Worm (Caenorhabditis elegans): ENCODE data around the gene srz-16.
A peak's percentile ranks its signal among the peaks of the same experiment; 100 is the strongest.

srz-16 gene

DNA sequence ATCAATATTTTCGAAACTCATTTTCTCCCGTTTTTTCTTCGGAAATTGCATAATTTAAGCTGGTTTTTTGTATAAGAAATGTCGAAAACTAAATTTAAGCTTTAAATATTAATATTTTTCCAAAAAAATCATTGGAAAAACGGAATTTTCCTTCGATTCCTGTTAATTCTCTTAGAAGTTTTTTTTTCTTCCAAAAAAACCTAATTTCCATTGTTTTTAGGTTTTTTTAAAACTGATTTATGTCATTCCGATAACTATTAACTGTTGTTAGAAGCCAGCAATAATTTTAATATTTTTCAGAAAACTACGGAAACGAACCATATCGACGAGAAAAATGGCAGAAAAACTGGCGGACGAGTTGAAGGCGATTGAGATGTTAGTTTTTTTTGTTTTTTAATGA lies 14.8 kb upstream of the srz-16 start, which contains the start of gene fbxa-114:
fbxa-114 (plus strand) TSS at position 301 of the 400 bp plus-strand sequence.
- no peak for TF ChIP-seq flh-1 (GFP tag; optimal IDR thresholded peaks at IDR 0.05)
- peak; percentile 6 for TF ChIP-seq lsy-2 (tag; optimal IDR thresholded peaks at IDR 0.05)

DNA sequence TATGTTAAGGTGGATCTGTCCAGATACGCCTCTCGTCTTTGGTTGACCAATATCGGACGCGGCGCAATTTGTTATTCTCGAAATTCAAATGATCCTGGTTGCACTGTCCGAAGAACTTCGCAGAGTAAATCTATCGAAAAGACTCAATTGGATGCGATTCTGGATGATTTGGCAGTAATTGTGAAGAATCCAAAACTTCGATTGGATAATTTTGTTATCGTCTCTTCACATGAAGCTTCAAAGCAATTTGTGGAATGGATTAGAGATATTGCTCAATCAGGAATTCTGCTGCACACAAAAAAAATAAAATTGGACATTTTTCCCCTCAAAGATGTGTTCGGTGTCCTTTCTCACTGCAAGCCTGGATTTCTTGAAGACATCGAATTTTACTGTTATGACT lies 13.2 kb upstream of the srz-16 start:
- TF ChIP-seq sem-2 (GFP tag; optimal IDR thresholded peaks at IDR 0.05) = no peak
- no peak for TF ChIP-seq nhr-2 (tag; optimal IDR thresholded peaks at IDR 0.05)
- no peak for TF ChIP-seq ham-2 (GFP tag; optimal IDR thresholded peaks at IDR 0.05)
- TF ChIP-seq cnd-1 (tag; optimal IDR thresholded peaks at IDR 0.05) = no peak
- no peak for TF ChIP-seq mab-5 (tag; optimal IDR thresholded peaks at IDR 0.05)

- no peak for TF ChIP-seq mab-5 (tag; optimal IDR thresholded peaks at IDR 0.05)
- TF ChIP-seq sptf-1 (tag; optimal IDR thresholded peaks at IDR 0.05) = no peak
- TF ChIP-seq mls-2 (tag; optimal IDR thresholded peaks at IDR 0.05) = no peak
Measured at ce11 chrV:20198954-20199353, 12.5 kb upstream of the srz-16 start, which contains the start of gene fog-2. Gene fog-2, plus strand, starts transcription at chrV:20199254.

- TF ChIP-seq M03D4.4 (tag; optimal IDR thresholded peaks at IDR 0.05) (no peak), sem-2 (GFP tag; optimal IDR thresholded peaks at IDR 0.05) (no peak), ces-1 (GFP tag; optimal IDR thresholded peaks at IDR 0.05) (no peak), ham-2 (GFP tag; optimal IDR thresholded peaks at IDR 0.05) (no peak), ceh-83 (GFP tag; optimal IDR thresholded peaks at IDR 0.05) (no peak), flh-1 (GFP tag; optimal IDR thresholded peaks at IDR 0.05) (no peak), tbx-8 (GFP tag; optimal IDR thresholded peaks at IDR 0.05) (no peak), mls-2 (tag; optimal IDR thresholded peaks at IDR 0.05) (no peak), unc-39 (tag; optimal IDR thresholded peaks at IDR 0.05) (no peak), nhr-2 (tag; optimal IDR thresholded peaks at IDR 0.05) (no peak), lin-32 (GFP tag; optimal IDR thresholded peaks at IDR 0.05) (no peak), unc-120 (tag; optimal IDR thresholded peaks at IDR 0.05; ENCODE audit: poor library complexity, severe bottlenecking) (no peak), nhr-28 (tag; optimal IDR thresholded peaks at IDR 0.05) (no peak), bed-3 (GFP tag; optimal IDR thresholded peaks at IDR 0.05) (no peak)
Measured at ce11 chrV:20196671-20197070, 10.2 kb upstream of the srz-16 start, which contains the start of gene ftr-1. Gene ftr-1, plus strand, starts transcription at chrV:20196971.

DNA sequence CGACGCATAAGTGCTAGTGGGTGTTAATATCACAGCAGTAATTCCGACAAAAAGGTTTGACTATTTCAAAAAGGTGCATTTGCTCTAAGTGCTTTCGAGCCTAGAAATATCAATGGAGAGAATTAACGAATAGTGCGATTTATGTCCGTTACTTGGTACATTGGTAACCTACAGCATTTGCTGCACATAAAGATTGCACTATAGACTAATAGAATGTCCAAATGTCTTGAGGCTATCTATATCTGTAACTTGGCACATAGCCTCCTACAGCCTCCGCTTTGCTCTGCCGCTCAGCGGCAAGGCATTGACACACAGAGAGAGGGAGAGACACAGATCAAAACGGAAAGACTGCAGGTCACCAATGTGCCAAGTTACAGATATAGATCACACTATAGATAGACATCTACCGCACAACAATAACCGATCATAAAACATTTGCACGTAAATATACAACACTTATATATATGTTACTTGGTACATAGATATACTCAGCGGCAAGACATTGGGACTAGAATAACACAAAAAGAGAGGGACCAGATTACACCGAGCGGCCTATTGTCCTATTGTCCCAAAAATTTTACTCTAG lies 9.1 kb upstream of the srz-16 start, which contains the start of the genes srh-217 and Y113G7B.28:
srh-217 (minus strand) TSS at position 101 of the 586 bp plus-strand sequence.
Y113G7B.28 (plus strand) TSS at position 536 of the 586 bp plus-strand sequence.
- TF ChIP-seq ceh-43 (GFP tag; optimal IDR thresholded peaks at IDR 0.05) (no peak), mep-1 (tag; optimal IDR thresholded peaks at IDR 0.05) (no peak), sptf-1 (tag; optimal IDR thresholded peaks at IDR 0.05) (no peak), elt-1 (tag; optimal IDR thresholded peaks at IDR 0.05; ENCODE audit: borderline replicate concordance, insufficient read depth) (peak; percentile 14)

DNA sequence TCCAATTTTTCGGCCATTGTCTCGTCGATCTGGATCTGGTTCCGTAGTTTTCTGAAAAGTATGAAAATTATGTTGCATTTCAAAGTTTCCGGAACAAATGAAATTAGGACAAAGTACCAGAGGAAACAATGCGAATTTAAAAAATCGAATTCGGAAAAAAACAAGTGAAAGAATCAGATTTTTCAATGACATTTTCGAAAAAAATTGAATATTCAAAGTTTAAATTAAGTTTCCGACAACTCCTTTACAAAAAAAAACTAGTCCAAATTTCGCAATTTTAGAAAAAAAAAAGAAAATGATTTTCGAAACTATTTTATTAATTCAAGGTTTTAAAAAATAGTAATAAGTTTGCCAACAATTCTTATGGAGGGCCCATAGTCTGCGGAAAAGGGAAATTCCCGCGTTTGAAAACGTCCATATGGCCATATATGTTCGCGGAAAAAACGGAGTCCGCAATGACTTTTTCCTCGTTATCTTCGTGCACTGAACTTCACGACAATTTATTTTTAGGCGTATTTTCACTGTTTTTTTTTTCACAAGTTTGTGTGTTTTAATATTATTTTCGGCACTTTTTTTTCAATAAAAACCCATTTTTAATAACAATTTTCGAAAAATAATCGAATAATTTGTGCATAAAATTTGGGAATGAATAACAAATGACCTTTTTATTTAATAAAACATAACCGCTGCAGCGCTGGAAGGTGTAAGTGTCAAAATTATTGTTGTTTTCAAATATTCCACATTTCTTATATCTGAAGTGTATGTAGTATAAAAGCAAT lies 5.8 kb upstream of the srz-16 start, which contains the start of the genes fbxa-115 and Y113G7B.27:
fbxa-115 (minus strand) TSS at position 51 of the 779 bp plus-strand sequence.
Y113G7B.27 (plus strand) TSS at position 729 of the 779 bp plus-strand sequence.
- TF ChIP-seq mep-1 (tag; optimal IDR thresholded peaks at IDR 0.05) (no peak), hlh-1 (tag; optimal IDR thresholded peaks at IDR 0.05) (no peak), ham-2 (GFP tag; optimal IDR thresholded peaks at IDR 0.05) (no peak)

- TF ChIP-seq ham-2 (GFP tag; optimal IDR thresholded peaks at IDR 0.05) = no peak
- TF ChIP-seq ceh-83 (GFP tag; optimal IDR thresholded peaks at IDR 0.05) = no peak
- TF ChIP-seq blmp-1 (tag; optimal IDR thresholded peaks at IDR 0.05) = no peak
- TF ChIP-seq mep-1 (tag; optimal IDR thresholded peaks at IDR 0.05) = no peak
- TF ChIP-seq drap-1 (GFP tag; optimal IDR thresholded peaks at IDR 0.05) = no peak
- no peak for TF ChIP-seq pha-4 (tag; optimal IDR thresholded peaks at IDR 0.05)
- no peak for TF ChIP-seq nhr-2 (tag; optimal IDR thresholded peaks at IDR 0.05)
- no peak for TF ChIP-seq M03D4.4 (tag; optimal IDR thresholded peaks at IDR 0.05)
- no peak for TF ChIP-seq nhr-237 (tag; optimal IDR thresholded peaks at IDR 0.05)
- no peak for TF ChIP-seq bed-3 (GFP tag; optimal IDR thresholded peaks at IDR 0.05)
- TF ChIP-seq unc-120 (tag; optimal IDR thresholded peaks at IDR 0.05; ENCODE audit: poor library complexity, severe bottlenecking) = no peak
- no peak for TF ChIP-seq lin-13 (tag; optimal IDR thresholded peaks at IDR 0.05)
- no peak for TF ChIP-seq sem-2 (GFP tag; optimal IDR thresholded peaks at IDR 0.05)
- no peak for TF ChIP-seq unc-39 (tag; optimal IDR thresholded peaks at IDR 0.05)
- TF ChIP-seq nhr-76 (tag; optimal IDR thresholded peaks at IDR 0.05) = no peak
- no peak for TF ChIP-seq nhr-28 (tag; optimal IDR thresholded peaks at IDR 0.05)
- no peak for TF ChIP-seq mab-5 (tag; optimal IDR thresholded peaks at IDR 0.05)
Measured at ce11 chrV:20188790-20189189, 2.3 kb upstream of the srz-16 start, which contains the start of gene fbxa-116. Gene fbxa-116, minus strand, starts transcription at chrV:20188890.
